Worm (Caenorhabditis elegans): ENCODE results near the gene ltah-1.1.

The ltah-1.1 gene

DNA sequence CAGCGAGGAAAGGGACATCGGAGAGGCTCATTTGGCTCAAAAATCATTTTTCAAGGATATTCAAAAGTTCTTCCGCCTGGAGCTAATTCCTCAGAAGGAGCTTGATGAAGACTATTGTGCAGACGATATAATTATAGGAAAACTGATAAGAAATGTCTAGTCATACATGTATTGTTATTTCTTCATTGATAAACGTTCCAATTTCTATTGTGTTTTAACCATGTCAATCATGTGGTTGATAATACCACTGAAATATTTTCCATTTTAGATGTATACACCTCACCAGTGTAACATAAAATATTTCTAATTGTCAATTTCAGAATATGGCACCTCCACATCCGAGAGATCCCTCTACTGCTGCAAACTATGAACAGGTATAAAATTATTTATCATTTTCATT lies at the start of gene ltah-1.1:
ltah-1.1 (plus strand) TSS at position 283 of the 400 bp plus-strand sequence.
- TF ChIP-seq flt-1 (GFP tag; IDR thresholded peaks at IDR 0.05) (no peak), ama-1 (optimal IDR thresholded peaks at IDR 0.05) (no peak), tbx-37 (GFP tag; conservative IDR thresholded peaks at IDR 0.05) (no peak), hnd-1 (tag; optimal IDR thresholded peaks at IDR 0.05) (no peak), aly-1 (tag; optimal IDR thresholded peaks at IDR 0.05) (no peak), ceh-13 (GFP tag; optimal IDR thresholded peaks at IDR 0.05) (no peak)

DNA sequence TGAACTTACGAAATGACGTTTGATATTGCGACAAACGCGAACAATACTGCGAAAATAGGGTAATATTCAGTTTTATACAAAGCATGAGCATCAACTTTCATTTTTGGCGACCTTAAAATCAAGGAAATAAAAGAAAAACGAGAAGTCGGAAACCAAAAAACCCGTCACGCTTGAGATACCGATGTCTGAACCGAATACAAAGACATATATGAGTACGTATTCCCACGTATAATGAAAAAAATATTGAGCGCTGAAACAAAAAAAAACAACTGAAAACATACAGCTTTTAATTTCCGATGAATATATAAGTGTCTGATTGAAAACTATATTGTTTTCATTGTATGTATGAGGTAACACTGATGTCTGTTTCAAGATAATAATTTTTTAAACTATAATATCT lies 49.7 kb upstream of the ltah-1.1 start, which contains the start of gene sre-18:
sre-18 (minus strand) TSS at position 101 of the 400 bp plus-strand sequence.
- TF ChIP-seq tra-4 (tag; optimal IDR thresholded peaks at IDR 0.05) = no peak
- TF ChIP-seq hnd-1 (tag; optimal IDR thresholded peaks at IDR 0.05) = no peak

DNA sequence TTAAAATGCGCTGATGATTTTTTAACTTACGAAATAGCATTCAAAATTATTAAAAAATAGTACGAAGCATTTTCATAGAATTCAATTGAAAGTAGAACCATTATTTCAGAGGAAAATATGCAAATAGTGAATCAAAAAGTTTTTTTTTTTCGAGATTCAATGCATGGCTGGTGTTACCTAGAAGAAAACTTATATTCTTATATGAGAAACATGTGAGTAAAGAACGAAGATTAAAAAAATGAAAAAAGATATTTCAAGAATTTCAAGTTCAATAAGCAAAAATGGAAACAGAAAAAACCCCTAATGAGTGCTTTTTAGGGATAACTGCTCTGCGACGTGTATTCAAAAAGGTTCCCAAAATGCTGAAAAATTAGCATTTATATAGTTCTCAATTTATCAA lies 43.4 kb upstream of the ltah-1.1 start, which contains the start of gene sre-16:
sre-16 (minus strand) TSS at position 101 of the 400 bp plus-strand sequence.
- TF ChIP-seq ceh-36 (tag; optimal IDR thresholded peaks at IDR 0.05) (no peak), hmg-4 (GFP tag; optimal IDR thresholded peaks at IDR 0.05) (no peak), ceh-13 (GFP tag; optimal IDR thresholded peaks at IDR 0.05) (no peak), pes-1 (GFP tag; IDR thresholded peaks at IDR 0.05) (no peak), B0310.2 (tag; optimal IDR thresholded peaks at IDR 0.05) (no peak), scrt-1 (GFP tag; IDR thresholded peaks at IDR 0.05) (no peak), ama-1 (optimal IDR thresholded peaks at IDR 0.05) (no peak), tbx-37 (GFP tag; conservative IDR thresholded peaks at IDR 0.05) (no peak), tra-4 (tag; optimal IDR thresholded peaks at IDR 0.05) (no peak), tbx-11 (GFP tag; IDR thresholded peaks at IDR 0.05) (no peak), hnd-1 (tag; optimal IDR thresholded peaks at IDR 0.05) (no peak), F13C5.2 (tag; optimal IDR thresholded peaks at IDR 0.05) (no peak), flt-1 (GFP tag; IDR thresholded peaks at IDR 0.05) (no peak), ets-7 (tag; optimal IDR thresholded peaks at IDR 0.05) (no peak), hmbx-1 (tag; optimal IDR thresholded peaks at IDR 0.05) (no peak), sea-1 (GFP tag; conservative IDR thresholded peaks at IDR 0.05) (no peak), aly-1 (tag; optimal IDR thresholded peaks at IDR 0.05) (no peak)

DNA sequence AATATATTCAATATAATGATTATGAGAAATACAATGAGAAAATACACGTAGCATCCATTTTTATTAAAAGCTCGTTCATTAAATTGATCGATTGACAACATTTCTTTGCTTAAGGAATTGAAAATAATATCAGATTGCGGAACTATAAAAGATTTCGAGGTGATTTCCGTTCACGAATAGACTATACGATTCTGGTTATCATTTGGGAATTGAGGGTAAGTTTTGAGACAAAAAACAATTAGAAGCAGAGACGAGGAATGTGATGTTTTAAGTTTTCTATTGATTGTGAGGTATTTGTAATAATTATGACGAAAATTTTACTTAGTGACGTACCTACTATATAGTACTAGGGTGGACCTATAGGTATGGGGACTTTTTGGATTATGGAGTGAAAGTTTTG lies 40.6 kb upstream of the ltah-1.1 start, which contains the start of gene sre-19:
sre-19 (minus strand) TSS at position 101 of the 400 bp plus-strand sequence.
- TF ChIP-seq B0310.2 (tag; optimal IDR thresholded peaks at IDR 0.05) (no peak), ets-7 (tag; optimal IDR thresholded peaks at IDR 0.05) (no peak), aly-1 (tag; optimal IDR thresholded peaks at IDR 0.05) (no peak), sea-1 (GFP tag; conservative IDR thresholded peaks at IDR 0.05) (no peak), ceh-13 (GFP tag; optimal IDR thresholded peaks at IDR 0.05) (no peak), hnd-1 (tag; optimal IDR thresholded peaks at IDR 0.05) (no peak), tbx-37 (GFP tag; conservative IDR thresholded peaks at IDR 0.05) (no peak), scrt-1 (GFP tag; IDR thresholded peaks at IDR 0.05) (no peak), tbx-11 (GFP tag; IDR thresholded peaks at IDR 0.05) (no peak), F13C5.2 (tag; optimal IDR thresholded peaks at IDR 0.05) (no peak), hmg-4 (GFP tag; optimal IDR thresholded peaks at IDR 0.05) (no peak)

ce11 chrIV:12244706-12245105 lies 34.7 kb upstream of the ltah-1.1 start, which contains the start of gene sre-15:
sre-15 (minus strand) TSS chrIV:12244806.
- no peak for TF ChIP-seq hmbx-1 (tag; optimal IDR thresholded peaks at IDR 0.05)
- TF ChIP-seq F13C5.2 (tag; optimal IDR thresholded peaks at IDR 0.05) = no peak

ce11 chrIV:12252579-12252978 lies 26.8 kb upstream of the ltah-1.1 start, which contains the start of gene dnj-26:
dnj-26 (minus strand) TSS chrIV:12252679.
- TF ChIP-seq hnd-1 (tag; optimal IDR thresholded peaks at IDR 0.05) (no peak), scrt-1 (GFP tag; IDR thresholded peaks at IDR 0.05) (no peak), F13C5.2 (tag; optimal IDR thresholded peaks at IDR 0.05) (no peak), sea-1 (GFP tag; conservative IDR thresholded peaks at IDR 0.05) (no peak), tra-4 (tag; optimal IDR thresholded peaks at IDR 0.05) (no peak), hmbx-1 (tag; optimal IDR thresholded peaks at IDR 0.05) (no peak), ama-1 (optimal IDR thresholded peaks at IDR 0.05) (no peak), flt-1 (GFP tag; IDR thresholded peaks at IDR 0.05) (no peak), ets-7 (tag; optimal IDR thresholded peaks at IDR 0.05) (no peak), ceh-13 (GFP tag; optimal IDR thresholded peaks at IDR 0.05) (no peak), tbx-11 (GFP tag; IDR thresholded peaks at IDR 0.05) (no peak), tbx-37 (GFP tag; conservative IDR thresholded peaks at IDR 0.05) (no peak), B0310.2 (tag; optimal IDR thresholded peaks at IDR 0.05) (no peak)

ce11 chrIV:12259161-12259870 lies 20.1 kb upstream of the ltah-1.1 start, which contains the start of gene Y39C12A.9:
Y39C12A.9 (minus strand) TSS chrIV:12259211.
- no peak for TF ChIP-seq ama-1 (optimal IDR thresholded peaks at IDR 0.05)
- TF ChIP-seq ets-7 (tag; optimal IDR thresholded peaks at IDR 0.05) = no peak
- TF ChIP-seq tbx-11 (GFP tag; IDR thresholded peaks at IDR 0.05) = no peak
- TF ChIP-seq ceh-13 (GFP tag; optimal IDR thresholded peaks at IDR 0.05) = no peak
- no peak for TF ChIP-seq pes-1 (GFP tag; IDR thresholded peaks at IDR 0.05)
- TF ChIP-seq hmg-4 (GFP tag; optimal IDR thresholded peaks at IDR 0.05) = no peak
- no peak for TF ChIP-seq hmbx-1 (tag; optimal IDR thresholded peaks at IDR 0.05)
- no peak for TF ChIP-seq hnd-1 (tag; optimal IDR thresholded peaks at IDR 0.05)
- TF ChIP-seq scrt-1 (GFP tag; IDR thresholded peaks at IDR 0.05) = no peak
- TF ChIP-seq flt-1 (GFP tag; IDR thresholded peaks at IDR 0.05) = no peak
- no peak for TF ChIP-seq F13C5.2 (tag; optimal IDR thresholded peaks at IDR 0.05)
- no peak for TF ChIP-seq aly-1 (tag; optimal IDR thresholded peaks at IDR 0.05)
- TF ChIP-seq sea-1 (GFP tag; conservative IDR thresholded peaks at IDR 0.05) = no peak
- no peak for TF ChIP-seq ceh-36 (tag; optimal IDR thresholded peaks at IDR 0.05)
- TF ChIP-seq B0310.2 (tag; optimal IDR thresholded peaks at IDR 0.05) = no peak
- TF ChIP-seq tra-4 (tag; optimal IDR thresholded peaks at IDR 0.05) = no peak

- TF ChIP-seq hmbx-1 (tag; optimal IDR thresholded peaks at IDR 0.05) (no peak), ceh-13 (GFP tag; optimal IDR thresholded peaks at IDR 0.05) (no peak), tbx-11 (GFP tag; IDR thresholded peaks at IDR 0.05) (no peak), scrt-1 (GFP tag; IDR thresholded peaks at IDR 0.05) (no peak), sea-1 (GFP tag; conservative IDR thresholded peaks at IDR 0.05) (no peak), hmg-4 (GFP tag; optimal IDR thresholded peaks at IDR 0.05) (no peak), ets-7 (tag; optimal IDR thresholded peaks at IDR 0.05) (no peak), pes-1 (GFP tag; IDR thresholded peaks at IDR 0.05) (no peak), B0310.2 (tag; optimal IDR thresholded peaks at IDR 0.05) (no peak), aly-1 (tag; optimal IDR thresholded peaks at IDR 0.05) (no peak)
These were observed 18.1 kb upstream of the ltah-1.1 start, which contains the start of gene sre-14 for ce11 chrIV:12261353-12261752. sre-14 (minus strand) TSS chrIV:12261453.

All from whole organism, early embryonic.